Worm (Caenorhabditis elegans): ENCODE measurements around the gene F49C12.4.

F49C12.4 gene

ce11 chrIV:9274008-9274529 is 29.8 kb downstream of the F49C12.4 start, which contains the start of gene nmy-3:
TSS of gene nmy-3 (plus strand) at chrIV:9274479.
- TF ChIP-seq dao-5 (tag; optimal IDR thresholded peaks at IDR 0.05) (no peak), W03F9.2 (tag; optimal IDR thresholded peaks at IDR 0.05) (no peak), him-1 (tag; optimal IDR thresholded peaks at IDR 0.05) (no peak)

DNA sequence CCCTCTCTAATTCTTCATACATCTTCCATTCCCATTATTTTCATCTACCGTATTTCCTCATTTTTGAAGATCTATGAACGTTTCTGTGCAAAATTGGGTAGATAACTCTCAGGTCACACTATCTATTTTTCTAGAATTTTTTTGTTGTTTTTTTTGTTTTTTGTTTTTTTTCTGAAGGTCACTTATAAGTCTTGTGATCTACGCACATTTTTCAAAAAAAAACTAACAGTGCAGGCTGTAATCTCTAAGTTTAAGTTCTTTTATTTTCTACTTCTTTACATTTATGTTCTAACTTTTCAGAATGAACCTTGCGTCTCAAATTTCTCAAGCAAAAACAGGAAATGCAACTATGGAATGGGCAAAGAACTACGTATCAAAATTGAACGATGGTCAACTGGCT is 34.1 kb downstream of the F49C12.4 start, which contains the start of gene flh-3:
TSS of gene flh-3 (plus strand) at position 301 of the 400 bp plus-strand sequence.
- no peak for TF ChIP-seq him-1 (tag; optimal IDR thresholded peaks at IDR 0.05)
- TF ChIP-seq dao-5 (tag; optimal IDR thresholded peaks at IDR 0.05): no peak
- TF ChIP-seq W03F9.2 (tag; optimal IDR thresholded peaks at IDR 0.05): no peak

- no peak for TF ChIP-seq dao-5 (tag; optimal IDR thresholded peaks at IDR 0.05)
- no peak for TF ChIP-seq him-1 (tag; optimal IDR thresholded peaks at IDR 0.05)
- TF ChIP-seq W03F9.2 (tag; optimal IDR thresholded peaks at IDR 0.05): no peak
Observed at ce11 chrIV:9268916-9269315, 35.0 kb downstream of the F49C12.4 start.

- TF ChIP-seq dao-5 (tag; optimal IDR thresholded peaks at IDR 0.05): no peak
- TF ChIP-seq him-1 (tag; optimal IDR thresholded peaks at IDR 0.05): no peak
- no peak for TF ChIP-seq W03F9.2 (tag; optimal IDR thresholded peaks at IDR 0.05)
Observed at ce11 chrIV:9267581-9267980, 36.3 kb downstream of the F49C12.4 start.

DNA sequence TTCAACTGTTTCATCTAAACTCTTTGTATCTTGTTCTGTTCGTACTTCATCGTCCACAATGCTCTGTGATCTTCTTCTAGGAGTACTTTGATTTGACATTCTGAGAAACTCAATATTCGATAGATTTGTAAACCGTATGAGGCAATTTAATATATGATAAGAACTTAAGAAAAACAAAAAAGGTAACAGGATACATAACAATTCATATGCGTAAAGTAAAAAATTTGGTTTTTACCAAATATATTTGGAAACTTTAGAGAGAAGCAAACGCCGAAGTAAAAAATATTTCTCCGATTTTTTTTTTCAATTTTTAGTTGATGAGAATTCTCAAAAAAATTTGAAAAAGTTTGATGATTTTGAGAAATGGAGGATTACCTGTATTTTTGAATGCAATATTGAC is 37.4 kb downstream of the F49C12.4 start, which contains the start of gene Y11D7A.19:
TSS of gene Y11D7A.19 (minus strand) at position 101 of the 400 bp plus-strand sequence.
- TF ChIP-seq him-1 (tag; optimal IDR thresholded peaks at IDR 0.05): no peak
- TF ChIP-seq dao-5 (tag; optimal IDR thresholded peaks at IDR 0.05): no peak
- TF ChIP-seq W03F9.2 (tag; optimal IDR thresholded peaks at IDR 0.05): no peak

- TF ChIP-seq him-1 (tag; optimal IDR thresholded peaks at IDR 0.05) (no peak), W03F9.2 (tag; optimal IDR thresholded peaks at IDR 0.05) (no peak), dao-5 (tag; optimal IDR thresholded peaks at IDR 0.05) (no peak)
Observed at ce11 chrIV:9264513-9264912, 39.4 kb downstream of the F49C12.4 start.

ce11 chrIV:9263812-9264320 is 40.0 kb downstream of the F49C12.4 start, which contains the start of gene flh-1:
TSS of gene flh-1 (minus strand) at chrIV:9264270.
- TF ChIP-seq him-1 (tag; optimal IDR thresholded peaks at IDR 0.05): no peak
- no peak for TF ChIP-seq W03F9.2 (tag; optimal IDR thresholded peaks at IDR 0.05)
- no peak for TF ChIP-seq dao-5 (tag; optimal IDR thresholded peaks at IDR 0.05)

ce11 chrIV:9262295-9262694 is 41.6 kb downstream of the F49C12.4 start:
- no peak for TF ChIP-seq dao-5 (tag; optimal IDR thresholded peaks at IDR 0.05)
- no peak for TF ChIP-seq W03F9.2 (tag; optimal IDR thresholded peaks at IDR 0.05)
- TF ChIP-seq him-1 (tag; optimal IDR thresholded peaks at IDR 0.05): no peak

DNA sequence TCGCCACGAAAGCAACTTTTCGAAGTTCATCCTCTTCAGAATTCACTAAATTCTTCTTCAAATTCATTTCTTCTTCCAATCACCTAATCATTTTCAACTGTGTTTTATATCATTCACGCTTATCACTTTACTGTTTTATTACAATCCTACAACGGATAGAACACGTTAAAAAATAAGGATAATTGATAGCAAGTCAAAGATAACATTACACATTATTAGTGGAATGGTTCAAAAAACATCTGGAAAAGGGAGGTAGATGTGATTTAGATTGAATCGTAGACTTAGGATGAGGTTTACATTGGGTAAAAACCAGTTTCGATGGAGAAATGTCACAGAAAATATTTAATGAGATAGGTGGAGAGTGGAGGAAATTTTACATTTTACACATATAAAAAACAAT is 42.2 kb downstream of the F49C12.4 start, which contains the start of gene col-120:
TSS of gene col-120 (minus strand) at position 101 of the 400 bp plus-strand sequence.
- TF ChIP-seq W03F9.2 (tag; optimal IDR thresholded peaks at IDR 0.05) (no peak), him-1 (tag; optimal IDR thresholded peaks at IDR 0.05) (no peak), dao-5 (tag; optimal IDR thresholded peaks at IDR 0.05) (no peak)

- TF ChIP-seq dao-5 (tag; optimal IDR thresholded peaks at IDR 0.05) (no peak), W03F9.2 (tag; optimal IDR thresholded peaks at IDR 0.05) (no peak), him-1 (tag; optimal IDR thresholded peaks at IDR 0.05) (no peak)
Observed at ce11 chrIV:9260826-9261225, 43.1 kb downstream of the F49C12.4 start.

DNA sequence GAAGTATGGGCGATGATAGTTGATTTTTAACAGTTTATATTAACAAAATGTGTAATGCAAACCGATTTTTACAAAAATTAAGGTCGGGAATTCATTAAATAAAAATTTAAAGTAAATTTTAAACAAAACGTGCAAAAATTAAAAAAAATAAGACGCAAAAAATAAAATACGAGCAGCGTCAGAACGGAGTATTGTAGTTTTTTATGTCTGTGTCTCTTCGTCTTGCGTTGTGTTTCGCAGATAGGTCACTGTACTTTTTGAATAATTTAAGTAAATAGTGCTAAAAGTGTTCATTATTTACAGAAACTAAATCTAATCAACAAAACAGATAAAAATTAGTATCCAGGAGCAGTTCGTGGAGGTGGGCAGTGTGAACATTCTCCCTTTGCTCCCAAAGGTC is 43.6 kb downstream of the F49C12.4 start:
- TF ChIP-seq W03F9.2 (tag; optimal IDR thresholded peaks at IDR 0.05) (peak; percentile 17), him-1 (tag; optimal IDR thresholded peaks at IDR 0.05) (no peak)

ce11 chrIV:9259687-9260086 is 44.2 kb downstream of the F49C12.4 start, which contains the start of gene Y11D7A.10:
TSS of gene Y11D7A.10 (minus strand) at chrIV:9259768.
- TF ChIP-seq him-1 (tag; optimal IDR thresholded peaks at IDR 0.05) (no peak), dao-5 (tag; optimal IDR thresholded peaks at IDR 0.05) (no peak), W03F9.2 (tag; optimal IDR thresholded peaks at IDR 0.05) (no peak)

DNA sequence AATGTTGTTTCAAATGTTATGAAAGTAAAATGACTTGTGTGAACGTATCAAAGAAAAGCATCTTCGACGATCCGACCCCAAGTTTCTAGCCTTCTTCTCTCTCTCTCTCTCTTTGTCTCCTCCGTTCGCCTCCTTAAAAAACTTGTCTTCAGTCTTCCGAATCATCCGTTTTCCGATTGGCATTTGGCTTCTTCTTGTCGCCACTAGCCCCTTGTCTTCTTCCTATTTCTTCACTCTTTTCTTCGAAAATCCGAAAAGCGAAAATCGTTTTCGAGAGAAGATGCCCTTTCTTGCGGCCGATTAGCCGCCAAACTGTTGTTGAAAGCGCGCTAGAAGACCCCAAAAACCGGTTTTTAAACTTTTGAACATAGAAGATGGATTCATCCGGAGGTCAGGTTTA is 45.3 kb downstream of the F49C12.4 start:
- TF ChIP-seq W03F9.2 (tag; optimal IDR thresholded peaks at IDR 0.05) (no peak), dao-5 (tag; optimal IDR thresholded peaks at IDR 0.05) (no peak), him-1 (tag; optimal IDR thresholded peaks at IDR 0.05) (no peak)

- TF ChIP-seq W03F9.2 (tag; optimal IDR thresholded peaks at IDR 0.05) (no peak), him-1 (tag; optimal IDR thresholded peaks at IDR 0.05) (no peak), dao-5 (tag; optimal IDR thresholded peaks at IDR 0.05) (no peak)
Observed at ce11 chrIV:9256865-9257264, 47.0 kb downstream of the F49C12.4 start.

- TF ChIP-seq W03F9.2 (tag; optimal IDR thresholded peaks at IDR 0.05) (no peak), dao-5 (tag; optimal IDR thresholded peaks at IDR 0.05) (no peak), him-1 (tag; optimal IDR thresholded peaks at IDR 0.05) (no peak)
Observed at ce11 chrIV:9256017-9256416, 47.9 kb downstream of the F49C12.4 start, which contains the start of gene Y11D7A.9. TSS of gene Y11D7A.9 (minus strand) at chrIV:9256117.

All from whole organism, L4/young adult.